Fruit fly (Drosophila melanogaster): ENCODE measurements around the gene mRpS30.

DNA sequence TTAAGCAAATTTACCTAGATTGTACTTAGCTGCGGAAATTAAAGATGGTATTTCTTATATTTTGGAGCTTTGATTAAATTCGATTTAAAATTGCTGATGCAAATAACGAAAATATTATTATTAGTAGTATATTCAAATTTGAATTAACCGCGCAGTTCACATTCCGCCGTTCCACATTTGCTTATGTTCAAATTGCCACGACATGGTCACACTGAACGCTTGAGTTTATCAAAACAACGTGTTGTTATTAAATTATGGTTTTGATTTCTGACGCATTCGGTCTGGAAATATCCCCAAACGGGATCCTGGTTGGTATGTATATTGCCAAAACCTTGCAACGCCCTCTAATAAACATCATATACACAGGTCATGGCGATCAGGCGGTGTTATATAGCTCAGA is 16.4 kb upstream of the mRpS30 start, which contains the start of gene CG33172:
- TF ChIP-seq CG8478 (optimal IDR thresholded peaks at IDR 0.05) = no peak
- TF ChIP-seq CTCF (optimal IDR thresholded peaks at IDR 0.05) = no peak

All from S2 (cell line).